Fruit fly (Drosophila melanogaster) whole organism, embryonic: ENCODE measurements around the gene CIA30.

ENCODE experiments used
- Antp ChIP-seq: fragments of 200-800 bp; sonication (Bioruptor generic); optimal IDR thresholded peaks from 3 replicates; lab custom pipeline; 2016; ENCODE audit warnings: missing biosample characterization, missing genetic modification characterization
- Atf-2 ChIP-seq: fragments of 200-800 bp; sonication (Bioruptor generic); optimal IDR thresholded peaks from 2 replicates; lab custom pipeline; 2016; ENCODE audit warnings: missing biosample characterization, missing genetic modification characterization
- B-H2 ChIP-seq: fragments of 200-800 bp; sonication (Bioruptor generic); optimal IDR thresholded peaks from 2 replicates; lab custom pipeline; 2018; ENCODE audit warnings: missing biosample characterization, mild to moderate bottlenecking, missing genetic modification characterization
- Blimp-1 ChIP-seq: fragments of 200-800 bp; sonication (Bioruptor generic); optimal IDR thresholded peaks from 3 replicates; lab custom pipeline; 2018; ENCODE audit warnings: missing biosample characterization, missing genetic modification characterization, mild to moderate bottlenecking, moderate library complexity, missing genetic modification reagents
- CG10147 ChIP-seq: fragments of 200-800 bp; sonication (Bioruptor generic); optimal IDR thresholded peaks from 2 replicates; lab custom pipeline; 2019; ENCODE audit warnings: missing biosample characterization, mild to moderate bottlenecking, missing genetic modification characterization, moderate library complexity
- CG11504 ChIP-seq: fragments of 200-800 bp; sonication (Bioruptor generic); optimal IDR thresholded peaks from 3 replicates; lab custom pipeline; 2019; ENCODE audit warnings: missing biosample characterization, mild to moderate bottlenecking, missing genetic modification characterization, moderate library complexity
- CG12071 ChIP-seq: fragments of 200-800 bp; sonication (Bioruptor generic); optimal IDR thresholded peaks from 3 replicates; lab custom pipeline; 2018; ENCODE audit warnings: missing biosample characterization, mild to moderate bottlenecking, missing genetic modification characterization
- CG13424 ChIP-seq: fragments of 200-800 bp; sonication (Bioruptor generic); optimal IDR thresholded peaks from 2 replicates; lab custom pipeline; 2019; ENCODE audit warnings: missing biosample characterization, mild to moderate bottlenecking, missing genetic modification characterization, moderate library complexity
- CG18619 ChIP-seq: fragments of 200-800 bp; sonication (Bioruptor generic); optimal IDR thresholded peaks from 3 replicates; lab custom pipeline; 2017; ENCODE audit warnings: missing biosample characterization, mild to moderate bottlenecking, missing genetic modification characterization
- CG2129 ChIP-seq: fragments of 200-800 bp; sonication (Bioruptor generic); IDR thresholded peaks from 2 replicates; pipeline ENCODE4 v1.3.6; 2022; ENCODE audit warnings: missing biosample characterization, missing genetic modification characterization; ENCODE audit not compliant: partially characterized antibody
- CG2889 ChIP-seq: fragments of 200-800 bp; sonication (Bioruptor generic); IDR thresholded peaks from 3 replicates; pipeline ENCODE4 v1.3.6; 2022; ENCODE audit warnings: missing biosample characterization, missing genetic modification characterization
- CG31441 ChIP-seq: fragments of 200-800 bp; sonication (Bioruptor generic); IDR thresholded peaks from 2 replicates; pipeline ENCODE4 v1.3.6; 2022; ENCODE audit warnings: missing biosample characterization, missing genetic modification characterization
- CG3726 ChIP-seq: fragments of 200-800 bp; sonication (Bioruptor generic); IDR thresholded peaks from 3 replicates; pipeline ENCODE4, ENCODE4 v1.3.6; 2022; ENCODE audit warnings: missing biosample characterization, missing genetic modification characterization
- CG3838 ChIP-seq: fragments of 200-800 bp; sonication (Bioruptor generic); optimal IDR thresholded peaks from 3 replicates; lab custom pipeline; 2016; ENCODE audit warnings: missing biosample characterization, missing genetic modification characterization
- CG5245 ChIP-seq: fragments of 200-800 bp; sonication (Bioruptor generic); optimal IDR thresholded peaks from 3 replicates; lab custom pipeline; 2016; ENCODE audit warnings: missing biosample characterization, missing genetic modification characterization
- CG8765 ChIP-seq: fragments of 200-800 bp; sonication (Bioruptor generic); IDR thresholded peaks from 2 replicates; pipeline ENCODE4 v1.3.6; 2022; ENCODE audit warnings: missing biosample characterization, missing genetic modification characterization
- CG9437 ChIP-seq: fragments of 200-800 bp; sonication (Bioruptor generic); optimal IDR thresholded peaks from 2 replicates; lab custom pipeline; 2018; ENCODE audit warnings: missing biosample characterization, mild to moderate bottlenecking, missing genetic modification characterization
- CG9727 ChIP-seq: fragments of 200-800 bp; sonication (Bioruptor generic); optimal IDR thresholded peaks from 3 replicates; lab custom pipeline; 2017; ENCODE audit warnings: missing biosample characterization, mild to moderate bottlenecking, missing genetic modification characterization
- HLH4C ChIP-seq: fragments of 200-800 bp; sonication (Bioruptor generic); IDR thresholded peaks from 3 replicates; pipeline ENCODE4 v1.3.6; 2022; ENCODE audit warnings: missing biosample characterization, missing genetic modification characterization; ENCODE audit not compliant: partially characterized antibody
- HmgZ ChIP-seq: fragments of 200-800 bp; sonication (Bioruptor generic); optimal IDR thresholded peaks from 2 replicates; lab custom pipeline; 2018; ENCODE audit warnings: missing biosample characterization, mild to moderate bottlenecking, missing genetic modification characterization
- Hr51 ChIP-seq, 2 experiments: fragments of 200-800 bp; sonication (Bioruptor generic); optimal IDR thresholded peaks; 2 replicates in 1 of 2; 3 replicates in 1 of 2; lab custom pipeline; 2016 to 2018; ENCODE audit warnings: missing biosample characterization in 2 of 2, missing genetic modification characterization in 2 of 2, mild to moderate bottlenecking in 1 of 2, moderate library complexity in 1 of 2
- Jarid2 ChIP-seq: fragments of 200-800 bp; sonication (Bioruptor generic); optimal IDR thresholded peaks from 3 replicates; lab custom pipeline; 2017; ENCODE audit warnings: mild to moderate bottlenecking, missing biosample characterization, missing genetic modification reagents, missing genetic modification characterization
- Oaz ChIP-seq: fragments of 200-800 bp; sonication (Bioruptor generic); IDR thresholded peaks from 2 replicates; pipeline ENCODE4 v1.3.6; 2022; ENCODE audit warnings: missing biosample characterization, missing genetic modification characterization
- Opbp ChIP-seq: fragments of 200-800 bp; sonication (Bioruptor generic); IDR thresholded peaks from 3 replicates; pipeline ENCODE4 v1.3.6; 2022; ENCODE audit warnings: missing biosample characterization, missing genetic modification characterization; ENCODE audit not compliant: partially characterized antibody
- Spps ChIP-seq: fragments of 200-800 bp; sonication (Bioruptor generic); optimal IDR thresholded peaks from 2 replicates; lab custom pipeline; 2018; ENCODE audit warnings: missing biosample characterization, mild to moderate bottlenecking, missing genetic modification characterization
- Sry-β ChIP-seq: fragments of 200-800 bp; sonication (Bioruptor generic); optimal IDR thresholded peaks from 2 replicates; lab custom pipeline; 2018; ENCODE audit warnings: missing biosample characterization, mild to moderate bottlenecking, missing genetic modification characterization, moderate library complexity
- Sry-δ ChIP-seq: fragments of 200-800 bp; sonication (Bioruptor generic); optimal IDR thresholded peaks from 2 replicates; lab custom pipeline; 2016; ENCODE audit warnings: missing biosample characterization, missing genetic modification characterization
- Ssrp ChIP-seq: fragments of 200-800 bp; sonication (Bioruptor generic); optimal IDR thresholded peaks from 2 replicates; lab custom pipeline; 2018; ENCODE audit warnings: missing biosample characterization, mild to moderate bottlenecking, missing genetic modification characterization, moderate library complexity
- Tbp ChIP-seq: fragments of >200 bp; optimal IDR thresholded peaks from 2 replicates; lab custom pipeline; 2018; ENCODE audit warnings: missing biosample characterization, missing genetic modification characterization
- aop ChIP-seq: fragments of 200-800 bp; sonication (Bioruptor generic); IDR thresholded peaks from 2 replicates; pipeline ENCODE4 v1.3.6; 2022; ENCODE audit warnings: missing biosample characterization, missing genetic modification characterization
- az2 ChIP-seq: fragments of 200-800 bp; sonication (Bioruptor generic); optimal IDR thresholded peaks from 3 replicates; lab custom pipeline; 2016; ENCODE audit warnings: missing biosample characterization, missing genetic modification characterization
- bab2 ChIP-seq: fragments of 200-800 bp; sonication (Bioruptor generic); optimal IDR thresholded peaks from 2 replicates; lab custom pipeline; 2016; ENCODE audit warnings: missing biosample characterization, missing genetic modification characterization
- corto ChIP-seq: fragments of 200-800 bp; sonication (Bioruptor generic); optimal IDR thresholded peaks from 2 replicates; lab custom pipeline; 2016; ENCODE audit warnings: missing biosample characterization, mild to moderate bottlenecking, missing genetic modification characterization, moderate library complexity
- en ChIP-seq: fragments of 200-800 bp; sonication (Bioruptor generic); optimal IDR thresholded peaks from 2 replicates; lab custom pipeline; 2016; ENCODE audit warnings: missing biosample characterization, missing genetic modification characterization
- esg ChIP-seq: fragments of 200-800 bp; sonication (Bioruptor generic); conservative IDR thresholded peaks from 2 replicates; pipeline ENCODE4 v1.3.6; 2022; ENCODE audit warnings: missing biosample characterization, missing genetic modification characterization
- ewg ChIP-seq: fragments of 200-800 bp; sonication (Bioruptor generic); optimal IDR thresholded peaks from 3 replicates; lab custom pipeline; 2017; ENCODE audit warnings: mild to moderate bottlenecking, missing biosample characterization, missing genetic modification reagents, missing genetic modification characterization
- eyg ChIP-seq: fragments of 200-800 bp; sonication (Bioruptor generic); optimal IDR thresholded peaks from 3 replicates; lab custom pipeline; 2016; ENCODE audit warnings: missing biosample characterization, missing genetic modification characterization
- gem ChIP-seq: fragments of 200-800 bp; sonication (Bioruptor generic); optimal IDR thresholded peaks from 2 replicates; lab custom pipeline; 2019; ENCODE audit warnings: missing biosample characterization, mild to moderate bottlenecking, missing genetic modification characterization, moderate library complexity
- ind ChIP-seq: fragments of 200-800 bp; sonication (Bioruptor generic); optimal IDR thresholded peaks from 3 replicates; lab custom pipeline; 2016; ENCODE audit warnings: missing biosample characterization, missing genetic modification characterization
- insv ChIP-seq, 2 experiments: fragments of 200-800 bp; sonication (Bioruptor generic); optimal IDR thresholded peaks; 3 replicates each; lab custom pipeline; 2016 to 2018; ENCODE audit warnings: missing biosample characterization in 2 of 2, missing genetic modification characterization in 2 of 2
- kni ChIP-seq: fragments of 200-800 bp; sonication (Bioruptor generic); optimal IDR thresholded peaks from 3 replicates; lab custom pipeline; 2017; ENCODE audit warnings: mild to moderate bottlenecking, missing biosample characterization, missing genetic modification reagents, missing genetic modification characterization
- lbe ChIP-seq: fragments of 200-800 bp; sonication (Bioruptor generic); optimal IDR thresholded peaks from 2 replicates; lab custom pipeline; 2016; ENCODE audit warnings: missing biosample characterization, mild to moderate bottlenecking, missing genetic modification characterization
- pum ChIP-seq: fragments of 200-800 bp; sonication (Bioruptor generic); optimal IDR thresholded peaks from 2 replicates; lab custom pipeline; 2016; ENCODE audit warnings: missing biosample characterization, missing genetic modification characterization
- salm ChIP-seq: fragments of 200-800 bp; sonication (Bioruptor generic); optimal IDR thresholded peaks from 2 replicates; lab custom pipeline; 2018; ENCODE audit warnings: missing biosample characterization, mild to moderate bottlenecking, missing genetic modification characterization
- shn ChIP-seq: fragments of 200-800 bp; sonication (Bioruptor generic); optimal IDR thresholded peaks from 3 replicates; lab custom pipeline; 2016; ENCODE audit warnings: missing biosample characterization, missing genetic modification characterization
- sisA ChIP-seq: fragments of 200-800 bp; sonication (Bioruptor generic); IDR thresholded peaks from 2 replicates; pipeline ENCODE4 v1.3.6; 2022; ENCODE audit warnings: missing biosample characterization, missing genetic modification characterization
- so ChIP-seq: fragments of 200-800 bp; sonication (Bioruptor generic); IDR thresholded peaks from 3 replicates; pipeline ENCODE4 v1.3.6; 2022; ENCODE audit warnings: missing biosample characterization, missing genetic modification characterization
- stc ChIP-seq: fragments of 200-800 bp; sonication (Bioruptor generic); IDR thresholded peaks from 2 replicates; pipeline ENCODE4 v1.3.6; 2022; ENCODE audit warnings: missing biosample characterization, missing genetic modification characterization
- toy ChIP-seq: fragments of 200-800 bp; sonication (Bioruptor generic); IDR thresholded peaks from 2 replicates; pipeline ENCODE4 v1.3.6; 2022; ENCODE audit warnings: missing biosample characterization, missing genetic modification characterization
- trem ChIP-seq: fragments of 200-800 bp; optimal IDR thresholded peaks from 3 replicates; lab custom pipeline; 2019; ENCODE audit warnings: missing biosample characterization, mild to moderate bottlenecking, missing genetic modification characterization, moderate library complexity
- tup ChIP-seq: fragments of 200-800 bp; sonication (Bioruptor generic); optimal IDR thresholded peaks from 2 replicates; lab custom pipeline; 2016; ENCODE audit warnings: missing biosample characterization, mild to moderate bottlenecking, missing genetic modification characterization, moderate library complexity

CIA30 gene

DNA sequence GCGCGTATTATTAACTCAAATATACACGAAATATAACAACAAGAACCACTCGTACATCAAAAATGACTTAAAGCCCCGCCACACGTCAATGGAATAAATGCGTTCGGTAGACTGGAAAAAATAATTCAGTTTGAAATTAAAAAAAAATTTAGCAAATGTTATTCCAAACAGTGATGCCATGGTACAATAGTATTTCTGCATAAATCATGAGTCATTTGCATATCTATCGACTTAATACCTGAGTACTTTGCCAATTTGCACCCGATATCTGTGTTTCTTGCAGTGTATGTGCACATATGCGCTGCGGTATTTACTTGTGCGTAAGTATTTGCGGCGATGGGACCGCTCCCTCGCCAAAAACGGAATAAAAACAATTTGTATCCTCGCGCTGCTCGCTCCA, 26.4 kb downstream of the CIA30 start (continued):
- TF ChIP-seq Opbp, result no peak
- no peak for TF ChIP-seq CG2129 (GFP tag; lab: Robert Waterston, UW)
- no peak for TF ChIP-seq CG10147 (GFP tag; lab: Kevin White, UChicago)
- no peak for TF ChIP-seq Jarid2 (GFP tag; lab: Kevin White, UChicago)
- peak; percentile 17 for TF ChIP-seq CG9727
- TF ChIP-seq Ssrp (tag; lab: Kevin White, UChicago), result peak; percentile 8
- no peak for TF ChIP-seq kni (GFP tag; lab: Kevin White, UChicago)
- TF ChIP-seq corto (GFP tag; lab: Kevin White, UChicago), result peak; percentile 82
- no peak for TF ChIP-seq insv (GFP tag; optimal IDR thresholded peaks at IDR 0.05; lab: Kevin White, UChicago)
- TF ChIP-seq Sry-δ, result no peak
- no peak for TF ChIP-seq CG5245 (GFP tag; lab: Kevin White, UChicago)
- TF ChIP-seq CG8765, result no peak
- TF ChIP-seq pum (GFP tag; lab: Kevin White, UChicago), result peak; percentile 6
- TF ChIP-seq Sry-β, result no peak
- TF ChIP-seq lbe (GFP tag; lab: Kevin White, UChicago), result peak; percentile 98
- no peak for TF ChIP-seq toy (GFP tag; lab: Robert Waterston, UW)
- TF ChIP-seq ewg (GFP tag; lab: Kevin White, UChicago), result no peak
- TF ChIP-seq stc (GFP tag; lab: Robert Waterston, UW), result peak; percentile 26; the same call in 1 of the 2 replicates
- peak; percentile 2 for TF ChIP-seq az2 (GFP tag; lab: Kevin White, UChicago)
- peak; percentile 51 for TF ChIP-seq ind (GFP tag; lab: Kevin White, UChicago)
- TF ChIP-seq salm (tag; lab: Kevin White, UChicago), result no peak
- no peak for TF ChIP-seq bab2 (GFP tag; lab: Kevin White, UChicago)
- no peak for TF ChIP-seq B-H2 (GFP tag; lab: Kevin White, UChicago)
- TF ChIP-seq Spps (tag; lab: Kevin White, UChicago), result no peak
- TF ChIP-seq aop (GFP tag; lab: Robert Waterston, UW), result no peak
- no peak for TF ChIP-seq CG2889 (GFP tag; lab: Robert Waterston, UW)
- no peak for TF ChIP-seq Atf-2 (GFP tag; lab: Kevin White, UChicago)
- TF ChIP-seq CG18619 (GFP tag; lab: Kevin White, UChicago), result no peak
- TF ChIP-seq Antp (GFP tag; lab: Kevin White, UChicago), result no peak
- no peak for TF ChIP-seq CG13424
- peak; percentile 39 for TF ChIP-seq Blimp-1 (GFP tag; lab: Kevin White, UChicago)
- TF ChIP-seq Tbp (GFP tag; lab: Kevin White, UChicago), result no peak
- no peak for TF ChIP-seq eyg (GFP tag; lab: Kevin White, UChicago)
- TF ChIP-seq trem (tag; lab: Kevin White, UChicago), result no peak
- peak; percentile 45 for TF ChIP-seq esg (GFP tag; lab: Robert Waterston, UW)
- TF ChIP-seq Oaz, result 0 out of 2 replicates have a peak, but pooled peaks have one; percentile 15
- no peak for TF ChIP-seq tup (GFP tag; lab: Kevin White, UChicago)
- no peak for TF ChIP-seq CG3726
- peak; percentile 52 for TF ChIP-seq CG11504
- TF ChIP-seq so (GFP tag; lab: Robert Waterston, UW), result peak; percentile 37; the same call in 1 of the 3 replicates
- no peak for TF ChIP-seq CG9437 (GFP tag; lab: Kevin White, UChicago)
- no peak for TF ChIP-seq CG12071 (GFP tag; lab: Kevin White, UChicago)
- TF ChIP-seq sisA (GFP tag; lab: Robert Waterston, UW), result peak; percentile 31; the same call in 1 of the 2 replicates
- TF ChIP-seq en, result no peak
- TF ChIP-seq HLH4C (GFP tag; lab: Robert Waterston, UW), result no peak
- TF ChIP-seq Hr51 (GFP tag; optimal IDR thresholded peaks at IDR 0.05; lab: Kevin White, UChicago), result peak in 1 of 2 experiments; percentile 28
- peak; percentile 60 for TF ChIP-seq gem (tag; lab: Kevin White, UChicago)
- TF ChIP-seq CG31441, result no peak
- TF ChIP-seq CG3838 (GFP tag; lab: Kevin White, UChicago), result no peak
- no peak for TF ChIP-seq shn (GFP tag; lab: Kevin White, UChicago)
- TF ChIP-seq HmgZ (tag; lab: Kevin White, UChicago), result no peak
